Fruit fly (Drosophila melanogaster): ENCODE measurements around the gene Ser6.

- TF ChIP-seq ttk (optimal IDR thresholded peaks at IDR 0.05) (no peak), Sin3A (optimal IDR thresholded peaks at IDR 0.05) (no peak), psq (optimal IDR thresholded peaks at IDR 0.05) (no peak), h (optimal IDR thresholded peaks at IDR 0.05) (no peak)
These were observed 36.4 kb downstream of the Ser6 start, which contains the start of gene shakB for dm6 chrX:20926950-20927349.

Measured in Kc167 (cell line).